Worm (Caenorhabditis elegans): ENCODE data around the gene unc-53.

Gene unc-53

DNA sequence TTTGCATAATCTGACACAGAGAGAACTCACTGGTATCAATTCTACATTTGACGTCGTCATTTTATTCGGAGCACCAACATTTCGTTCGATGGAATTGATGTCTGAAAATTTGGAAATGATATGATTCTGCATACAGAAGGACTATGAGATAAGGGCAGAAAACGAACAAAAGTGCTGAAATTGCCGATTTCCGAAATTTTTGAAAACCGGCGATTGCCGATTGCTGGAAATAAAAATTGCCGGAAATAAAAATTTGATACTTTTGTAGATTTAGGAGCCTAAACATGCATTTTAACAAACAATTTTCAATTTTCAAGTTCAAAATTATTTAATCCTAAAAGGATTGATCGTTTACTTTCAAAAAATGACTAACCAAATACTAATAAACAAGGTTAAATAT lies at the start of gene unc-53:
unc-53 (minus strand) TSS at position 101 of the 400 bp plus-strand sequence.
- TF ChIP-seq mxl-3 (GFP tag; optimal IDR thresholded peaks at IDR 0.05) (no peak), arid-1 (GFP tag; conservative IDR thresholded peaks at IDR 0.05) (no peak), unc-130 (GFP tag; optimal IDR thresholded peaks at IDR 0.05) (no peak), ceh-44 (GFP tag; IDR thresholded peaks at IDR 0.05) (no peak)

DNA sequence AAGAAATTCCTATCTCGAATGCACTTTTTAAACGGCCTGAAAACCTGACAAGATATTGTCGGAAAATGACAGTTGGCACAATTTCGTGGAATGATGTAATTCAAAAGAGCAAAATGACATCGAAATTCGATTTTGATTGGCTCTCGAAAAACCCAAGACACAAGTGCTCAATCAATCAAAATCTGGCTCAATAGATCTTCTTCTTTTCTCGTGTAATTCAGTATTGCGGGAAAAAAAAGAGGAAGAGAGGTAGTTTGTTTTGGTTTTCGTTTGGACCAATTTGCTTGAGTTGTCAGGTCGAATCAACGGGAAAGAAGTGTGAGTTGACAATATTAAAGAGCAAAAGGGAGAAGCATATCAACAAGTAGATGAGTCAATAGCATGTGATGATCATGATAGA lies 46.5 kb upstream of the unc-53 start:
- TF ChIP-seq hlh-30 (tag; optimal IDR thresholded peaks at IDR 0.05; ENCODE audit: insufficient read depth) (peak; percentile 32), unc-62 (GFP tag; optimal IDR thresholded peaks at IDR 0.05 in 1 of 2) (peak in 1 of 2 experiments; percentile 95), unc-62 (tag; optimal IDR thresholded peaks at IDR 0.05) (no peak), nhr-41 (GFP tag; IDR thresholded peaks at IDR 0.05) (no peak), D1046.2 (GFP tag; IDR thresholded peaks at IDR 0.05) (no peak), R02D3.7 (tag; optimal IDR thresholded peaks at IDR 0.05) (no peak), hlh-11 (tag; optimal IDR thresholded peaks at IDR 0.05) (peak; percentile 22), F26F4.8 (GFP tag; conservative IDR thresholded peaks at IDR 0.05) (no peak), daf-16 (GFP tag; optimal IDR thresholded peaks at IDR 0.05) (peak in 1 of 2 experiments; percentile 67), daf-16 (tag; optimal IDR thresholded peaks at IDR 0.05) (peak; percentile 82)

DNA sequence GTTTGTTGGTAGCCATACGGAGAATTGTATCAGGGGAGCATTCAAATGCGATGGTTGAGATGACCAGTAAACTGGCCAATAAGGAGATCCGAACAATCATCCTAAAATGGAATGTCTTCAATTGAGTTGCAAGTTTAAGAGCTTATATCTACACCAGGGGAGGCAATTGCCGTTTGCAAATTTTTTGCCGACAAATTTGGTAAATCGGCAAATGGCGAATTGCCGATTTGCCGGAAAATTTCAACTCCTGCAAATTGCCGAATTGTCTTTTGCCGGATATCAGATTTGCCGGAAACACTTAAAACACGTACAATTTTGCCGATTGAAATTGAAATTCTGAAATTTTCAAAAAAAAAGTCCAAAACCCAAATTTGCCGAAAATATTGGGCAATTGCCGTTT lies 45.6 kb upstream of the unc-53 start, which contains the start of gene F40F8.5:
F40F8.5 (minus strand) TSS at position 101 of the 400 bp plus-strand sequence.
- TF ChIP-seq gei-8 (GFP tag; optimal IDR thresholded peaks at IDR 0.05) (no peak), daf-12 (tag; optimal IDR thresholded peaks at IDR 0.05) (no peak), dve-1 (tag; optimal IDR thresholded peaks at IDR 0.05; ENCODE audit: insufficient read depth) (no peak), nhr-48 (tag; optimal IDR thresholded peaks at IDR 0.05) (no peak), sdz-12 (GFP tag; optimal IDR thresholded peaks at IDR 0.05) (no peak)

- TF ChIP-seq dpl-1 (GFP tag; optimal IDR thresholded peaks at IDR 0.05) (peak; percentile 86), egl-27 (tag; optimal IDR thresholded peaks at IDR 0.05) (no peak), lin-38 (GFP tag; IDR thresholded peaks at IDR 0.05) (peak; percentile 93), nhr-102 (tag; optimal IDR thresholded peaks at IDR 0.05) (peak; percentile 11), nhr-41 (GFP tag; IDR thresholded peaks at IDR 0.05) (no peak), nhr-77 (tag; optimal IDR thresholded peaks at IDR 0.05) (peak; percentile 23), nhr-28 (tag; optimal IDR thresholded peaks at IDR 0.05) (peak; percentile 1), lsy-2 (tag; optimal IDR thresholded peaks at IDR 0.05) (peak in 1 of 2 experiments; percentile 82), aha-1 (tag) (peak; percentile 8), nhr-11 (tag; optimal IDR thresholded peaks at IDR 0.05) (no peak), hlh-30 (tag; optimal IDR thresholded peaks at IDR 0.05; ENCODE audit: insufficient read depth) (peak; percentile 25), mes-2 (tag; optimal IDR thresholded peaks at IDR 0.05; ENCODE audit: poor library complexity, severe bottlenecking) (peak; percentile 68), snpc-1.2 (GFP tag; IDR thresholded peaks at IDR 0.05) (no peak), mep-1 (tag; optimal IDR thresholded peaks at IDR 0.05) (peak; percentile 21), dmd-8 (GFP tag; IDR thresholded peaks at IDR 0.05) (no peak), dve-1 (tag; optimal IDR thresholded peaks at IDR 0.05; ENCODE audit: insufficient read depth) (peak; percentile 66), R02D3.7 (tag; optimal IDR thresholded peaks at IDR 0.05) (no peak), daf-16 (GFP tag; optimal IDR thresholded peaks at IDR 0.05) (peak in 1 of 2 experiments; percentile 44), daf-16 (tag; optimal IDR thresholded peaks at IDR 0.05) (peak; percentile 32)
Observed at ce11 chrII:11132542-11132941, 43.3 kb upstream of the unc-53 start, which contains the start of gene F40F8.11. TSS of gene F40F8.11 (minus strand) at chrII:11132590.

- no peak for TF ChIP-seq ceh-62 (tag; optimal IDR thresholded peaks at IDR 0.05)
- no peak for TF ChIP-seq sdz-12 (GFP tag; optimal IDR thresholded peaks at IDR 0.05)
- TF ChIP-seq jun-1 (tag; optimal IDR thresholded peaks at IDR 0.05), result no peak
- TF ChIP-seq mes-2 (tag; optimal IDR thresholded peaks at IDR 0.05; ENCODE audit: poor library complexity, severe bottlenecking), result no peak
- no peak for TF ChIP-seq nhr-76 (tag; optimal IDR thresholded peaks at IDR 0.05)
- no peak for TF ChIP-seq F49E8.2 (tag; optimal IDR thresholded peaks at IDR 0.05; ENCODE audit: borderline replicate concordance)
- no peak for TF ChIP-seq unc-130 (GFP tag; optimal IDR thresholded peaks at IDR 0.05)
- TF ChIP-seq lin-15B (tag; optimal IDR thresholded peaks at IDR 0.05), result no peak
- no peak for TF ChIP-seq daf-19 (GFP tag; conservative IDR thresholded peaks at IDR 0.05)
- TF ChIP-seq Y48G9A.11 (GFP tag; IDR thresholded peaks at IDR 0.05), result no peak
- no peak for TF ChIP-seq attf-4 (tag; optimal IDR thresholded peaks at IDR 0.05)
- no peak for TF ChIP-seq mxl-3 (GFP tag; optimal IDR thresholded peaks at IDR 0.05)
- no peak for TF ChIP-seq zip-11 (GFP tag; IDR thresholded peaks at IDR 0.05)
- no peak for TF ChIP-seq vab-7 (GFP tag; IDR thresholded peaks at IDR 0.05)
- TF ChIP-seq T20F7.1 (GFP tag; optimal IDR thresholded peaks at IDR 0.05), result no peak
- no peak for TF ChIP-seq unc-39 (tag; optimal IDR thresholded peaks at IDR 0.05)
- no peak for TF ChIP-seq nhr-10 (tag; optimal IDR thresholded peaks at IDR 0.05)
Observed at ce11 chrII:11129517-11129916, 40.3 kb upstream of the unc-53 start, which contains the start of gene F40F8.12. TSS of gene F40F8.12 (plus strand) at chrII:11129817.
